Worm (Caenorhabditis elegans): ENCODE data around the gene H13N06.2.

H13N06.2 gene

ce11 chrX:15536017-15536416, 48.1 kb downstream of the H13N06.2 start:
- TF ChIP-seq skn-1 (tag; optimal IDR thresholded peaks at IDR 0.05) (no peak), ztf-11 (tag; optimal IDR thresholded peaks at IDR 0.05) (no peak), elt-1 (tag; optimal IDR thresholded peaks at IDR 0.05) (no peak), ZK546.5 (tag; optimal IDR thresholded peaks at IDR 0.05) (no peak), C34F6.9 (tag; optimal IDR thresholded peaks at IDR 0.05) (peak; percentile 52), sma-3 (GFP tag; optimal IDR thresholded peaks at IDR 0.05) (no peak), mbf-1 (tag; optimal IDR thresholded peaks at IDR 0.05) (no peak), lin-13 (GFP tag; optimal IDR thresholded peaks at IDR 0.05) (no peak), crh-2 (tag; optimal IDR thresholded peaks at IDR 0.05) (peak; percentile 27), nhr-129 (tag; optimal IDR thresholded peaks at IDR 0.05) (peak; percentile 53), lsy-2 (tag; optimal IDR thresholded peaks at IDR 0.05) (peak in 1 of 2 experiments; percentile 27), ztf-4 (tag; optimal IDR thresholded peaks at IDR 0.05) (peak; percentile 4), F13H6.1 (tag; optimal IDR thresholded peaks at IDR 0.05) (no peak), zag-1 (tag; optimal IDR thresholded peaks at IDR 0.05) (peak; percentile 34), nhr-21 (tag; optimal IDR thresholded peaks at IDR 0.05) (peak; percentile 35), sma-9 (GFP tag; optimal IDR thresholded peaks at IDR 0.05) (peak; percentile 23), sma-9 (tag; optimal IDR thresholded peaks at IDR 0.05) (no peak), nhr-6 (tag; optimal IDR thresholded peaks at IDR 0.05) (peak; percentile 1)

ce11 chrX:15537362-15537761, 49.5 kb downstream of the H13N06.2 start, which contains the start of the genes olrn-1 and C02C6.14:
Gene olrn-1, plus strand, starts transcription at chrX:15537662.
Gene C02C6.14, plus strand, starts transcription at chrX:15537665.
- TF ChIP-seq blmp-1 (tag; optimal IDR thresholded peaks at IDR 0.05; ENCODE audit: insufficient read depth) = no peak
- TF ChIP-seq unc-39 (tag; optimal IDR thresholded peaks at IDR 0.05) = no peak
- TF ChIP-seq C34F6.9 (tag; optimal IDR thresholded peaks at IDR 0.05) = no peak
- TF ChIP-seq sma-9 (GFP tag; optimal IDR thresholded peaks at IDR 0.05) = no peak
- no peak for TF ChIP-seq sma-9 (tag; optimal IDR thresholded peaks at IDR 0.05)
- TF ChIP-seq nhr-25 (tag; optimal IDR thresholded peaks at IDR 0.05) = no peak
- no peak for TF ChIP-seq ama-1 (optimal IDR thresholded peaks at IDR 0.05)
- TF ChIP-seq snpc-4 (tag; optimal IDR thresholded peaks at IDR 0.05) = no peak
- TF ChIP-seq mab-5 (tag; optimal IDR thresholded peaks at IDR 0.05) = no peak
- TF ChIP-seq nhr-12 (tag; optimal IDR thresholded peaks at IDR 0.05) = no peak
- TF ChIP-seq nhr-237 (tag; optimal IDR thresholded peaks at IDR 0.05) = no peak
- no peak for TF ChIP-seq ztf-1 (GFP tag; conservative IDR thresholded peaks at IDR 0.05)

DNA sequence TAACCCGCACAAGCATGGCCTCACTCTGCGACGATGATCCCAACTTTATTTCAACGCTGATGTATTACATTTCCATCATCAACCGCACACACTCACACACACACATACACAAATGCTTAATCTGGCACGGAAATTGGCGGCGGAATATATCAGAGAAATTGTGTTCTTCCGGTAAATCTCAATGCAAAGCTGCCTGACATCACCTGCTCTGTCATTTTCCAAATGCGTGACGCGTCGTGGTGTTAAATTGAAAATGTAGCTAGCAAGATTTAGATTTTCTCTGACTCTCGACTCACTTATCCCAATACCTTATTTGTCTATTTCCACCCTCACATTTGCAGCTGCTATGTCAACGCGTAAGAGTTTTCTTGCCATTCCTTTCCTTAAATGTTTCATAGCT, 51.4 kb downstream of the H13N06.2 start:
- TF ChIP-seq mab-5 (tag; optimal IDR thresholded peaks at IDR 0.05) = no peak
- TF ChIP-seq R02D3.7 (tag; optimal IDR thresholded peaks at IDR 0.05) = no peak
- TF ChIP-seq aly-2 (tag; optimal IDR thresholded peaks at IDR 0.05) = no peak
- no peak for TF ChIP-seq C34F6.9 (tag; optimal IDR thresholded peaks at IDR 0.05)
- TF ChIP-seq sma-9 (GFP tag; optimal IDR thresholded peaks at IDR 0.05) = no peak
- TF ChIP-seq sma-9 (tag; optimal IDR thresholded peaks at IDR 0.05) = no peak
- TF ChIP-seq egl-27 (tag; optimal IDR thresholded peaks at IDR 0.05) = no peak
- TF ChIP-seq mbf-1 (tag; optimal IDR thresholded peaks at IDR 0.05) = no peak
- TF ChIP-seq ztf-11 (tag; optimal IDR thresholded peaks at IDR 0.05) = no peak
- TF ChIP-seq nhr-10 (tag; optimal IDR thresholded peaks at IDR 0.05) = no peak
- no peak for TF ChIP-seq blmp-1 (tag; optimal IDR thresholded peaks at IDR 0.05; ENCODE audit: insufficient read depth)
- TF ChIP-seq lin-39 (tag; optimal IDR thresholded peaks at IDR 0.05) = no peak
- no peak for TF ChIP-seq ceh-16 (tag; optimal IDR thresholded peaks at IDR 0.05)
- no peak for TF ChIP-seq zag-1 (tag; optimal IDR thresholded peaks at IDR 0.05)
- no peak for TF ChIP-seq ztf-1 (GFP tag; conservative IDR thresholded peaks at IDR 0.05)

DNA sequence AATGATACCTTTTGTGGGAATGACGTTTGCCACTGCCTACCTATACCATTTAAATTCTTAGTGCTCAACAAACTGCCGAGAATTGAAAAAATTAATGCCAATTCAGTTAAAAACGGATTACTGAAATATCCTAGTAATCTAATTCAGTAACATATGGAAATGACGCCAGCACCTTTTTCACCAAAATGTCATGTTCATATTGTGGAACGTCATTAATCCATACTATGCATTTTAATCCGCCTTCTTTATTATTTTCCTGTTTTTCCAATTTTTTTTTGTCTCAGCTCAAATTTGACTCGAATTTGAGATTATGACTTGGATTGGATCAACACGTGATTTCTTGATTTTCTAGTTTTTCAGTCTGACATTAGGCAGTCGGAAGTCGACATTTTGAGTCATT, 53.5 kb downstream of the H13N06.2 start:
- TF ChIP-seq peb-1 (tag; optimal IDR thresholded peaks at IDR 0.05) (no peak), ztf-4 (tag; optimal IDR thresholded peaks at IDR 0.05) (peak; percentile 28), ama-1 (optimal IDR thresholded peaks at IDR 0.05) (no peak)
